Fruit fly (Drosophila melanogaster) whole organism, embryonic: ENCODE results near the gene CG42759.

ENCODE experiments used
- Atf3 ChIP-seq: fragments of 200-800 bp; sonication (Bioruptor generic); optimal IDR thresholded peaks from 3 replicates; lab custom pipeline; 2016; ENCODE audit warnings: missing biosample characterization, missing genetic modification characterization
- B-H1 ChIP-seq: fragments of 200-800 bp; sonication (Bioruptor generic); IDR thresholded peaks from 3 replicates; pipeline ENCODE4 v1.3.6; 2022; ENCODE audit warnings: missing biosample characterization, missing genetic modification characterization
- B-H2 ChIP-seq: fragments of 200-800 bp; sonication (Bioruptor generic); optimal IDR thresholded peaks from 2 replicates; lab custom pipeline; 2018; ENCODE audit warnings: missing biosample characterization, mild to moderate bottlenecking, missing genetic modification characterization
- Bdp1 ChIP-seq: fragments of 200-800 bp; sonication (Bioruptor generic); optimal IDR thresholded peaks from 3 replicates; lab custom pipeline; 2016; ENCODE audit warnings: missing biosample characterization, missing genetic modification characterization
- Blimp-1 ChIP-seq: fragments of 200-800 bp; sonication (Bioruptor generic); optimal IDR thresholded peaks from 3 replicates; lab custom pipeline; 2018; ENCODE audit warnings: missing biosample characterization, missing genetic modification characterization, mild to moderate bottlenecking, moderate library complexity, missing genetic modification reagents
- CG10462 ChIP-seq: fragments of 200-800 bp; sonication (Bioruptor generic); optimal IDR thresholded peaks from 2 replicates; lab custom pipeline; 2016; ENCODE audit warnings: missing biosample characterization, missing genetic modification characterization
- CG11093 ChIP-seq: fragments of 200-800 bp; sonication (Bioruptor generic); IDR thresholded peaks from 3 replicates; pipeline ENCODE4 v1.3.6; 2022; ENCODE audit warnings: missing biosample characterization, missing genetic modification characterization
- CG11695 ChIP-seq: fragments of 200-800 bp; sonication (Bioruptor generic); IDR thresholded peaks from 3 replicates; pipeline ENCODE4 v1.3.6; 2022; ENCODE audit warnings: missing biosample characterization, missing genetic modification characterization
- CG13287 ChIP-seq: fragments of 200-800 bp; sonication (Bioruptor generic); IDR thresholded peaks from 2 replicates; pipeline ENCODE4 v1.3.6; 2022; ENCODE audit warnings: missing biosample characterization, missing genetic modification characterization; ENCODE audit not compliant: partially characterized antibody
- CG17328 ChIP-seq: fragments of 200-800 bp; sonication (Bioruptor generic); IDR thresholded peaks from 2 replicates; pipeline ENCODE4 v1.3.6; 2022; ENCODE audit warnings: missing biosample characterization, missing genetic modification characterization
- CG17361 ChIP-seq: fragments of 200-800 bp; sonication (Bioruptor generic); IDR thresholded peaks from 3 replicates; pipeline ENCODE4 v1.3.6; 2022; ENCODE audit warnings: missing biosample characterization, missing genetic modification characterization
- CG1832 ChIP-seq: fragments of 200-800 bp; sonication (Bioruptor generic); optimal IDR thresholded peaks from 2 replicates; lab custom pipeline; 2017; ENCODE audit warnings: missing biosample characterization, mild to moderate bottlenecking, missing genetic modification characterization, inconsistent platforms
- CG18764 ChIP-seq: fragments of 200-800 bp; sonication (Bioruptor generic); optimal IDR thresholded peaks from 3 replicates; lab custom pipeline; 2016; ENCODE audit warnings: missing biosample characterization, missing genetic modification characterization
- CG2199 ChIP-seq: fragments of 200-800 bp; sonication (Bioruptor generic); IDR thresholded peaks from 3 replicates; pipeline ENCODE4 v1.3.6; 2022; ENCODE audit warnings: missing biosample characterization, missing genetic modification characterization
- CG31224 ChIP-seq: fragments of 200-800 bp; sonication (Bioruptor generic); IDR thresholded peaks from 2 replicates; pipeline ENCODE4 v1.3.6; 2022; ENCODE audit warnings: missing biosample characterization, missing genetic modification characterization
- CG31441 ChIP-seq: fragments of 200-800 bp; sonication (Bioruptor generic); IDR thresholded peaks from 2 replicates; pipeline ENCODE4 v1.3.6; 2022; ENCODE audit warnings: missing biosample characterization, missing genetic modification characterization
- CG3281 ChIP-seq: fragments of 200-800 bp; sonication (Bioruptor generic); optimal IDR thresholded peaks from 3 replicates; lab custom pipeline; 2017; ENCODE audit warnings: missing biosample characterization, mild to moderate bottlenecking, missing genetic modification characterization
- CG34376 ChIP-seq: fragments of 200-800 bp; sonication (Bioruptor generic); optimal IDR thresholded peaks from 2 replicates; lab custom pipeline; 2018; ENCODE audit warnings: missing biosample characterization, mild to moderate bottlenecking, missing genetic modification characterization
- CG4282 ChIP-seq: fragments of 200-800 bp; sonication (Bioruptor generic); optimal IDR thresholded peaks from 2 replicates; lab custom pipeline; 2016; ENCODE audit warnings: missing biosample characterization, missing genetic modification characterization
- CG4730 ChIP-seq: fragments of 200-800 bp; sonication (Bioruptor generic); IDR thresholded peaks from 2 replicates; pipeline ENCODE4 v1.3.6; 2022; ENCODE audit warnings: missing biosample characterization, missing genetic modification characterization
- CG6654 ChIP-seq: fragments of 200-800 bp; sonication (Bioruptor generic); optimal IDR thresholded peaks from 2 replicates; lab custom pipeline; 2017; ENCODE audit warnings: missing biosample characterization, mild to moderate bottlenecking, missing genetic modification characterization
- CG6765 ChIP-seq: fragments of 200-800 bp; sonication (Bioruptor generic); optimal IDR thresholded peaks from 3 replicates; lab custom pipeline; 2017; ENCODE audit warnings: missing biosample characterization, mild to moderate bottlenecking, missing genetic modification characterization
- CG8089 ChIP-seq: fragments of 200-800 bp; sonication (Bioruptor generic); optimal IDR thresholded peaks from 3 replicates; lab custom pipeline; 2016; ENCODE audit warnings: missing biosample characterization, missing genetic modification characterization
- CG8944 ChIP-seq: fragments of 200-800 bp; sonication (Bioruptor generic); optimal IDR thresholded peaks from 3 replicates; lab custom pipeline; 2016; ENCODE audit warnings: missing biosample characterization, missing genetic modification characterization
- CG9215 ChIP-seq: fragments of 200-800 bp; sonication (Bioruptor generic); IDR thresholded peaks from 2 replicates; pipeline ENCODE4 v1.3.6; 2022; ENCODE audit warnings: missing biosample characterization, missing genetic modification characterization
- E2f2 ChIP-seq: fragments of 200-800 bp; sonication (Bioruptor generic); IDR thresholded peaks from 2 replicates; pipeline ENCODE4 v1.3.6; 2022; ENCODE audit warnings: missing biosample characterization, missing genetic modification characterization
- Fer1 ChIP-seq: fragments of 200-800 bp; sonication (Bioruptor generic); optimal IDR thresholded peaks from 2 replicates; lab custom pipeline; 2017; ENCODE audit warnings: missing biosample characterization, mild to moderate bottlenecking, missing genetic modification characterization
- HLH4C ChIP-seq: fragments of 200-800 bp; sonication (Bioruptor generic); IDR thresholded peaks from 3 replicates; pipeline ENCODE4 v1.3.6; 2022; ENCODE audit warnings: missing biosample characterization, missing genetic modification characterization; ENCODE audit not compliant: partially characterized antibody
- HLH54F ChIP-seq: fragments of 200-800 bp; sonication (Bioruptor generic); optimal IDR thresholded peaks from 3 replicates; lab custom pipeline; 2016; ENCODE audit warnings: missing biosample characterization, missing genetic modification characterization
- Hmr ChIP-seq: fragments of 200-800 bp; sonication (Bioruptor generic); optimal IDR thresholded peaks from 3 replicates; lab custom pipeline; 2017; ENCODE audit warnings: mild to moderate bottlenecking, missing biosample characterization, missing genetic modification reagents, missing genetic modification characterization
- Med ChIP-seq: fragments of 200-800 bp; sonication (Bioruptor generic); peaks from one replicate; lab custom pipeline; 2016; ENCODE audit warnings: missing biosample characterization, missing genetic modification characterization, mild to moderate bottlenecking, inconsistent platforms, moderate library complexity
- Oaz ChIP-seq: fragments of 200-800 bp; sonication (Bioruptor generic); IDR thresholded peaks from 2 replicates; pipeline ENCODE4 v1.3.6; 2022; ENCODE audit warnings: missing biosample characterization, missing genetic modification characterization
- PHDP ChIP-seq: fragments of 200-800 bp; sonication (Bioruptor generic); optimal IDR thresholded peaks from 3 replicates; lab custom pipeline; 2018; ENCODE audit warnings: missing biosample characterization, mild to moderate bottlenecking, missing genetic modification characterization, moderate library complexity
- Pdp1 ChIP-seq, 2 experiments: fragments of 200-800 bp; sonication (Bioruptor generic); optimal IDR thresholded peaks; 3 replicates each; lab custom pipeline; 2016; ENCODE audit warnings: missing biosample characterization in 2 of 2, missing genetic modification characterization in 2 of 2, mild to moderate bottlenecking in 1 of 2, moderate library complexity in 1 of 2
- Spps ChIP-seq: fragments of 200-800 bp; sonication (Bioruptor generic); optimal IDR thresholded peaks from 2 replicates; lab custom pipeline; 2018; ENCODE audit warnings: missing biosample characterization, mild to moderate bottlenecking, missing genetic modification characterization
- chinmo ChIP-seq: fragments of 200-800 bp; sonication (Bioruptor generic); IDR thresholded peaks from 4 replicates; pipeline ENCODE4 v1.3.6; 2022; ENCODE audit warnings: missing biosample characterization, missing genetic modification characterization; ENCODE audit not compliant: partially characterized antibody
- crc ChIP-seq: fragments of 200-800 bp; sonication (Bioruptor generic); optimal IDR thresholded peaks from 2 replicates; lab custom pipeline; 2016; ENCODE audit warnings: missing biosample characterization, missing genetic modification characterization
- ems ChIP-seq: fragments of 200-800 bp; sonication (Bioruptor generic); optimal IDR thresholded peaks from 3 replicates; lab custom pipeline; 2016; ENCODE audit warnings: missing biosample characterization, missing genetic modification characterization
- fd3F ChIP-seq: fragments of 200-800 bp; sonication (Bioruptor generic); optimal IDR thresholded peaks from 2 replicates; lab custom pipeline; 2018; ENCODE audit warnings: missing biosample characterization, mild to moderate bottlenecking, missing genetic modification characterization, moderate library complexity
- ftz-f1 ChIP-seq: fragments of 200-800 bp; sonication (Bioruptor generic); optimal IDR thresholded peaks from 2 replicates; lab custom pipeline; 2016; ENCODE audit warnings: missing biosample characterization, missing genetic modification characterization
- her ChIP-seq: fragments of 200-800 bp; sonication (Bioruptor generic); optimal IDR thresholded peaks from 2 replicates; lab custom pipeline; 2016; ENCODE audit warnings: missing biosample characterization, missing genetic modification characterization
- inv ChIP-seq: fragments of 200-800 bp; sonication (Bioruptor generic); IDR thresholded peaks from 2 replicates; pipeline ENCODE4 v1.3.6; 2022; ENCODE audit warnings: missing biosample characterization, missing genetic modification characterization; ENCODE audit not compliant: partially characterized antibody
- lmd ChIP-seq: fragments of 200-800 bp; sonication (Bioruptor generic); IDR thresholded peaks from 2 replicates; pipeline ENCODE4 v1.3.6; 2022; ENCODE audit warnings: missing biosample characterization, missing genetic modification characterization
- mirr ChIP-seq: fragments of 200-800 bp; sonication (Bioruptor generic); optimal IDR thresholded peaks from 3 replicates; lab custom pipeline; 2018; ENCODE audit warnings: missing biosample characterization, mild to moderate bottlenecking, missing genetic modification characterization
- nerfin-2 ChIP-seq: fragments of 200-800 bp; sonication (Bioruptor generic); IDR thresholded peaks from 2 replicates; pipeline ENCODE4 v1.3.6; 2022; ENCODE audit warnings: missing biosample characterization, missing genetic modification characterization; ENCODE audit not compliant: partially characterized antibody
- oc ChIP-seq: fragments of 200-800 bp; sonication (Bioruptor generic); optimal IDR thresholded peaks from 2 replicates; lab custom pipeline; 2018; ENCODE audit warnings: missing biosample characterization, mild to moderate bottlenecking, missing genetic modification characterization, moderate library complexity
- p53 ChIP-seq: fragments of 200-800 bp; sonication (Bioruptor generic); optimal IDR thresholded peaks from 2 replicates; lab custom pipeline; 2016; ENCODE audit warnings: missing biosample characterization, missing genetic modification characterization
- pfk ChIP-seq: fragments of 200-800 bp; sonication (Bioruptor generic); optimal IDR thresholded peaks from 2 replicates; lab custom pipeline; 2018; ENCODE audit warnings: missing biosample characterization, mild to moderate bottlenecking, missing genetic modification characterization, moderate library complexity
- repo ChIP-seq: fragments of 200-800 bp; sonication (Bioruptor generic); optimal IDR thresholded peaks from 2 replicates; lab custom pipeline; 2016; ENCODE audit warnings: missing biosample characterization, missing genetic modification characterization
- rib ChIP-seq: fragments of 200-800 bp; sonication (Bioruptor generic); IDR thresholded peaks from 2 replicates; pipeline ENCODE4 v1.3.6; 2022; ENCODE audit warnings: missing biosample characterization, missing genetic modification characterization
- tup ChIP-seq: fragments of 200-800 bp; sonication (Bioruptor generic); optimal IDR thresholded peaks from 2 replicates; lab custom pipeline; 2016; ENCODE audit warnings: missing biosample characterization, mild to moderate bottlenecking, missing genetic modification characterization, moderate library complexity
- yki ChIP-seq: fragments of >200 bp; optimal IDR thresholded peaks from 3 replicates; lab custom pipeline; 2018

CG42759 gene

DNA sequence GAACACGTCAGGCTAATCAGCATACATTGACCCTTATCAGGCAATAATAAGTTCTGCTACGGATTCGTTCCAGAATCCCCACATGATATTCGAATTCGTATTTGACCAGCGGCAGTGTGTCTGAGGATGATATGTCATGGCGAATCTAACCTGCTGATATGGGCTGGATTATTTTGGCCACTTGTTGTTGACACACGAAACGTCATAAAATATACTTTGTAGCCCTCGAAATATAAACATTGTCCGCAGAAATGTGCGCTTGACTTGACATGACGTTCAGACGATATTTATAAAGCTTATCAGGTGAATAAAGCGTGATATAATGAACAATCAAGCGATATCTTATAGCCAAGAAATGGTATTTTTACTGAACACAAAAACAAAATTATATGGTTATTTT is 23.5 kb downstream of the CG42759 start (continued):
- no peak for TF ChIP-seq CG8944 (GFP tag; lab: Kevin White, UChicago)
- TF ChIP-seq repo (GFP tag; lab: Kevin White, UChicago) = no peak
- peak; percentile 13 for TF ChIP-seq CG6765 (GFP tag; lab: Kevin White, UChicago)
- TF ChIP-seq mirr = peak; percentile 48
- TF ChIP-seq yki (lab: Kevin White, UChicago) = no peak
- no peak for TF ChIP-seq nerfin-2 (GFP tag; lab: Robert Waterston, UW)
- TF ChIP-seq Oaz (GFP tag; lab: Robert Waterston, UW) = no peak
- no peak for TF ChIP-seq CG4282
- peak; percentile 30 for TF ChIP-seq CG3281 (GFP tag; lab: Kevin White, UChicago)
- TF ChIP-seq CG4730 (GFP tag; lab: Robert Waterston, UW) = no peak
- peak; percentile 66 for TF ChIP-seq CG34376 (GFP tag; lab: Kevin White, UChicago)
- TF ChIP-seq Fer1 (GFP tag; lab: Kevin White, UChicago) = peak; percentile 37
- no peak for TF ChIP-seq CG13287 (GFP tag; lab: Robert Waterston, UW)
- TF ChIP-seq CG17361 = no peak
- no peak for TF ChIP-seq CG1832 (GFP tag; lab: Kevin White, UChicago)
- no peak for TF ChIP-seq CG8089
- TF ChIP-seq p53 (GFP tag; lab: Kevin White, UChicago) = no peak
- no peak for TF ChIP-seq E2f2
- no peak for TF ChIP-seq her (GFP tag; lab: Kevin White, UChicago)

DNA sequence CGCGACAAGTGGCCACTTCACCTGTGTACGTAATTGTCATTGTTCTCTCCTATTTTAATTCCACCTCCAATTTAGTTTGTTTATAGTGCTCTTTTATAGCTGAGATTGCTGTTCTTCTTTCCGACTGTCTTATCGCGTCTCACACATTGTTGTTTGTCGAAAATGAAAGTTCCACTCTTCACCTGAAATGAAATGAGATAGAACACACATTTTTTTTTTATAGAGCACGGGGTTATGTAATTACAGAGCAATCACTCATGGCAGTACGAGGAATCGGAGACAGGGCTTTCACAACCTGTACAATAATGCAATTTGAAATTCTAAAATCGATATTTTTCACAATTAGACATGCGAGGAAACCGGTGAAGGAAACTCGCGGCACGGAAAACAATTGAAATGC is 24.4 kb downstream of the CG42759 start:
- TF ChIP-seq HLH54F = no peak
- no peak for TF ChIP-seq Atf3 (GFP tag; lab: Kevin White, UChicago)
- TF ChIP-seq Blimp-1 = peak; percentile 36
- TF ChIP-seq PHDP (tag; lab: Kevin White, UChicago) = no peak
- TF ChIP-seq ftz-f1 (GFP tag; lab: Kevin White, UChicago) = no peak
- no peak for TF ChIP-seq CG31441
- no peak for TF ChIP-seq HLH4C
- TF ChIP-seq CG17328 = 0 out of 2 replicates have a peak, but pooled peaks have one; percentile 25
- TF ChIP-seq rib (GFP tag; lab: Robert Waterston, UW) = no peak
- TF ChIP-seq chinmo (GFP tag; lab: Robert Waterston, UW) = no peak
- TF ChIP-seq tup (GFP tag; lab: Kevin White, UChicago) = no peak
- no peak for TF ChIP-seq CG31224
- TF ChIP-seq CG18764 (GFP tag; lab: Kevin White, UChicago) = no peak
- TF ChIP-seq ems (GFP tag; lab: Kevin White, UChicago) = no peak
- TF ChIP-seq Hmr (GFP tag; lab: Kevin White, UChicago) = no peak
- TF ChIP-seq CG2199 (GFP tag; lab: Robert Waterston, UW) = no peak
- peak; percentile 78 for TF ChIP-seq pfk (GFP tag; lab: Kevin White, UChicago)
- TF ChIP-seq Pdp1 (GFP tag; optimal IDR thresholded peaks at IDR 0.05; lab: Kevin White, UChicago) = peak in 1 of 2 experiments; percentile 71
- TF ChIP-seq B-H2 (GFP tag; lab: Kevin White, UChicago) = peak; percentile 4
- peak; percentile 9 for TF ChIP-seq Med (GFP tag; lab: Kevin White, UChicago)
- no peak for TF ChIP-seq Spps
- TF ChIP-seq CG6654 (GFP tag; lab: Kevin White, UChicago) = no peak
- TF ChIP-seq inv (GFP tag; lab: Robert Waterston, UW) = no peak
- no peak for TF ChIP-seq CG9215 (GFP tag; lab: Robert Waterston, UW)
- no peak for TF ChIP-seq crc
- no peak for TF ChIP-seq CG11695 (GFP tag; lab: Robert Waterston, UW)
- no peak for TF ChIP-seq CG11093 (GFP tag; lab: Robert Waterston, UW)
- TF ChIP-seq CG10462 (GFP tag; lab: Kevin White, UChicago) = no peak
- TF ChIP-seq lmd = no peak
- no peak for TF ChIP-seq CG17361
- no peak for TF ChIP-seq B-H1 (GFP tag; lab: Robert Waterston, UW)
- no peak for TF ChIP-seq fd3F (GFP tag; lab: Kevin White, UChicago)
- no peak for TF ChIP-seq Bdp1 (GFP tag; lab: Kevin White, UChicago)
- no peak for TF ChIP-seq oc (tag; lab: Kevin White, UChicago)
